Fruit fly (Drosophila melanogaster): ENCODE data around the gene CG11658.

Gene CG11658

dm6 chr3L:11711059-11711628, 2.8 kb upstream of the CG11658 start, which contains the start of gene crim (continued):
- TF ChIP-seq CG17359 (tag; optimal IDR thresholded peaks at IDR 0.05) (no peak), CG17912 (GFP tag; optimal IDR thresholded peaks at IDR 0.05) (no peak), hbn (GFP tag; IDR thresholded peaks at IDR 0.05; ENCODE audit: partially characterized antibody) (no peak), caup (GFP tag; optimal IDR thresholded peaks at IDR 0.05; ENCODE audit: severe bottlenecking) (no peak), CG9797 (GFP tag; optimal IDR thresholded peaks at IDR 0.05) (peak; percentile 93), HmgZ (tag; optimal IDR thresholded peaks at IDR 0.05) (peak; percentile 59), br (optimal IDR thresholded peaks at IDR 0.05) (no peak), Ptx1 (GFP tag; IDR thresholded peaks at IDR 0.05) (no peak), TFAM (GFP tag; optimal IDR thresholded peaks at IDR 0.05) (no peak), zen (tag; optimal IDR thresholded peaks at IDR 0.05) (no peak), Mes4 (GFP tag; optimal IDR thresholded peaks at IDR 0.05) (no peak), MESR4 (GFP tag; optimal IDR thresholded peaks at IDR 0.05) (peak; percentile 88), bcd (GFP tag; optimal IDR thresholded peaks at IDR 0.05) (no peak), nerfin-1 (tag; optimal IDR thresholded peaks at IDR 0.05) (no peak), CG17829 (tag; optimal IDR thresholded peaks at IDR 0.05) (peak; percentile 43), CG4360 (GFP tag; IDR thresholded peaks at IDR 0.05) (no peak), CG4617 (GFP tag; optimal IDR thresholded peaks at IDR 0.05; ENCODE audit: borderline replicate concordance) (peak; percentile 61), CG10321 (GFP tag; IDR thresholded peaks at IDR 0.05) (no peak), pnt (GFP tag; optimal IDR thresholded peaks at IDR 0.05) (no peak), CG15011 (GFP tag; optimal IDR thresholded peaks at IDR 0.05) (no peak), CG2889 (GFP tag; IDR thresholded peaks at IDR 0.05) (no peak), ci (GFP tag; IDR thresholded peaks at IDR 0.05) (peak; percentile 23; the same call in 1 of the 3 replicates), Hr39 (optimal IDR thresholded peaks at IDR 0.05) (no peak), CG6272 (GFP tag; IDR thresholded peaks at IDR 0.05) (no peak), cas (GFP tag; IDR thresholded peaks at IDR 0.05) (no peak), dysf (GFP tag; IDR thresholded peaks at IDR 0.05) (no peak), H2.0 (GFP tag; IDR thresholded peaks at IDR 0.05) (no peak), oc (tag; optimal IDR thresholded peaks at IDR 0.05) (no peak), salm (tag; optimal IDR thresholded peaks at IDR 0.05) (no peak), Abd-B (GFP tag; optimal IDR thresholded peaks at IDR 0.05) (no peak), crc (GFP tag; optimal IDR thresholded peaks at IDR 0.05) (no peak), CG10431 (GFP tag; optimal IDR thresholded peaks at IDR 0.05) (no peak), amos (GFP tag; IDR thresholded peaks at IDR 0.05; ENCODE audit: partially characterized antibody) (no peak), knrl (GFP tag; IDR thresholded peaks at IDR 0.05; ENCODE audit: partially characterized antibody) (peak; percentile 40; the same call in 1 of the 3 replicates), danr (GFP tag; IDR thresholded peaks at IDR 0.05) (no peak), Ssrp (tag; optimal IDR thresholded peaks at IDR 0.05) (no peak), disco-r (GFP tag; optimal IDR thresholded peaks at IDR 0.05) (no peak), CG4328 (GFP tag; optimal IDR thresholded peaks at IDR 0.05) (peak; percentile 7), sr (GFP tag; IDR thresholded peaks at IDR 0.05) (no peak), Pdp1 (GFP tag; optimal IDR thresholded peaks at IDR 0.05) (peak in 1 of 2 experiments; percentile 45), zfh1 (GFP tag; IDR thresholded peaks at IDR 0.05) (no peak), sug (tag; optimal IDR thresholded peaks at IDR 0.05) (peak; percentile 23), CG4424 (GFP tag; optimal IDR thresholded peaks at IDR 0.05) (no peak), CG15514 (GFP tag; optimal IDR thresholded peaks at IDR 0.05) (peak; percentile 74), hth (optimal IDR thresholded peaks at IDR 0.05) (no peak), CG2678 (tag; optimal IDR thresholded peaks at IDR 0.05) (no peak), Oli (tag; optimal IDR thresholded peaks at IDR 0.05) (no peak), da (GFP tag; optimal IDR thresholded peaks at IDR 0.05) (no peak), sqz (GFP tag; optimal IDR thresholded peaks at IDR 0.05) (no peak), rib (GFP tag; IDR thresholded peaks at IDR 0.05) (no peak), Ravus (GFP tag; IDR thresholded peaks at IDR 0.05) (no peak), Atf-2 (GFP tag; optimal IDR thresholded peaks at IDR 0.05) (no peak)

All from whole organism, embryonic.